Fruit fly (Drosophila melanogaster) whole organism, prepupa: ENCODE results near the gene CG7567.
A peak's percentile ranks its signal among the peaks of the same experiment; 100 is the strongest.

ENCODE experiments used
- CG7368 ChIP-seq: fragments of 200-800 bp; sonication (Bioruptor generic); optimal IDR thresholded peaks from 3 replicates; lab custom pipeline; 2016; ENCODE audit warnings: missing biosample characterization, missing genetic modification characterization
- Hr38 ChIP-seq: sonication (Bioruptor generic); optimal IDR thresholded peaks from 2 replicates; lab custom pipeline; 2016; ENCODE audit warnings: missing biosample characterization, missing genetic modification characterization
- achi ChIP-seq: fragments of 200-800 bp; sonication (Bioruptor generic); optimal IDR thresholded peaks from 3 replicates; lab custom pipeline; 2016; ENCODE audit warnings: missing biosample characterization, missing genetic modification characterization
- fd85E ChIP-seq: fragments of 200-800 bp; sonication (Bioruptor generic); optimal IDR thresholded peaks from 3 replicates; lab custom pipeline; 2016; ENCODE audit warnings: missing biosample characterization, missing genetic modification characterization
- net ChIP-seq: fragments of 200-800 bp; sonication (Bioruptor generic); optimal IDR thresholded peaks from 3 replicates; lab custom pipeline; 2016; ENCODE audit warnings: missing biosample characterization, missing genetic modification characterization
- svp ChIP-seq: fragments of 200-800 bp; sonication (Bioruptor generic); peaks from one replicate; lab custom pipeline; 2016; ENCODE audit warnings: missing biosample characterization, missing genetic modification characterization

DNA sequence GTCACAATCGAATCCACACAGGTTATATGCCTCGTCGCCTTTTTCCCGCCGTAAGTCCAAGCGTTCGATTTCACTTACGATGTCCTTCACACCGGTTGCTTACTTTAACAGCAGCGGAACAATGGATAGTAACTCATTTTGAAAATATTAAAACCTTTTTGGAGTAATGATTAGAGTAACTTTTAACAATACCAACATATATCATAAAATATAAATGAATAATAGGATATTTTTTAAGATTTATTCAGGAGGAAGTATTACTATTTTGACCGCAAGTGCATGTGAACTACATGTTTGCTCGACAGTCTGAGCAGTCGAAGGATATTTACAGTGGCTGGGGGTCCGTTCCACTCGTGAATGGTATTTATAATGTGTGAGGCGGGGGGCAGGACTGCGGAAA is 29.3 kb upstream of the CG7567 start:
- no peak for TF ChIP-seq Hr38 (GFP tag; lab: Kevin White, UChicago)
- peak; percentile 9 for TF ChIP-seq CG7368 (GFP tag; lab: Kevin White, UChicago)
- peak; percentile 35 for TF ChIP-seq net
- TF ChIP-seq achi (GFP tag; lab: Kevin White, UChicago), result peak; percentile 22
- no peak for TF ChIP-seq svp
- no peak for TF ChIP-seq fd85E (GFP tag; lab: Kevin White, UChicago)
